Fruit fly (Drosophila melanogaster) whole organism, wandering third instar larva: ENCODE measurements around the gene CG31975.

Experiments
- CrebA ChIP-seq: fragments of 200-800 bp; sonication (Bioruptor generic); optimal IDR thresholded peaks from 2 replicates; lab custom pipeline; 2016; ENCODE audit warnings: missing biosample characterization, mild to moderate bottlenecking, missing genetic modification characterization, borderline replicate concordance
- Dfd ChIP-seq: fragments of >200 bp; optimal IDR thresholded peaks from 2 replicates; lab custom pipeline; 2017; ENCODE audit warnings: missing biosample characterization, missing genetic modification characterization
- Sp1 ChIP-seq: fragments of 200-800 bp; sonication (Bioruptor generic); optimal IDR thresholded peaks from 3 replicates; lab custom pipeline; 2019; ENCODE audit warnings: missing biosample characterization, mild to moderate bottlenecking, missing genetic modification characterization, moderate library complexity
- Vsx2 ChIP-seq: fragments of 200-300, 225-300 bp; sonication (Bioruptor generic); optimal IDR thresholded peaks from 2 replicates; lab custom pipeline; 2018; ENCODE audit warnings: missing biosample characterization, missing genetic modification characterization; ENCODE audit not compliant: partially characterized antibody
- br ChIP-seq: fragments of 200-800 bp; sonication (Bioruptor generic); optimal IDR thresholded peaks from 2 replicates; lab custom pipeline; 2016; ENCODE audit warnings: missing biosample characterization, missing genetic modification characterization
- brk ChIP-seq: fragments of 200-800 bp; sonication (Bioruptor generic); optimal IDR thresholded peaks from 2 replicates; lab custom pipeline; 2016; ENCODE audit warnings: missing biosample characterization, mild to moderate bottlenecking, missing genetic modification characterization
- dmrt93B ChIP-seq: fragments of 200-800 bp; sonication (Bioruptor generic); optimal IDR thresholded peaks from 2 replicates; lab custom pipeline; 2018; ENCODE audit warnings: missing biosample characterization, mild to moderate bottlenecking, missing genetic modification characterization
- dsf ChIP-seq: sonication (Bioruptor generic); optimal IDR thresholded peaks from 2 replicates; lab custom pipeline; 2016; ENCODE audit warnings: missing biosample characterization, missing genetic modification characterization, borderline replicate concordance
- fru ChIP-seq: fragments of 200-800 bp; sonication (Bioruptor generic); optimal IDR thresholded peaks from 3 replicates; lab custom pipeline; 2016; ENCODE audit warnings: missing biosample characterization, mild to moderate bottlenecking, missing genetic modification characterization
- jim ChIP-seq: fragments of 175-275, 200-325 bp; sonication (Bioruptor generic); optimal IDR thresholded peaks from 2 replicates; lab custom pipeline; 2016; ENCODE audit warnings: missing biosample characterization, mild to moderate bottlenecking, missing genetic modification characterization
- lola ChIP-seq: fragments of >200 bp; optimal IDR thresholded peaks from 2 replicates; lab custom pipeline; 2017; ENCODE audit warnings: missing biosample characterization, missing genetic modification characterization
- psq ChIP-seq: fragments of 200-800 bp; sonication (Bioruptor generic); optimal IDR thresholded peaks from 3 replicates; lab custom pipeline; 2017; ENCODE audit warnings: missing biosample characterization, mild to moderate bottlenecking, missing genetic modification characterization, moderate library complexity
- rgr ChIP-seq: fragments of 200-800 bp; sonication (Bioruptor generic); optimal IDR thresholded peaks from 3 replicates; lab custom pipeline; 2016; ENCODE audit warnings: missing biosample characterization, mild to moderate bottlenecking, missing genetic modification characterization

DNA sequence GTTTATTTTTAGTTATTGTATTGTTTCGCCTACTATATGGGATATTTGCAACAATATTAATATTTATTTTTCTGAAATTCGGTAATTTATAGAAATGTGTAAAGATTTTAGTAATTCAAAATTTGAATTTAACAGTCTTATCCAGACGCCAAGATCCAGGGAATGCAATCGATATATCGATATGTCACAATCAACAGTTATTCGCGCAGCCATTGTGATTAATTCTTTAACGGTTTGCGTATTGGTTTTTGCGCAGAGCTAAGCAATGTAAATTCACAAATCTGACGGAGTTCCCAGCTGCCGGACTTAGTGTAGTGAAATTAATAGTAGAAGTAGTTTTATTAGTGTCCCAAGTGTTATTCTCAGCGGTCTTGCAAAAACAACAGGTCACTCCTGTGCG, 26.4 kb downstream of the CG31975 start, which contains the start of gene ND-15:
- TF ChIP-seq fru (GFP tag; lab: Kevin White, UChicago): no peak
- TF ChIP-seq jim (GFP tag; lab: Kevin White, UChicago): no peak
- no peak for TF ChIP-seq br (GFP tag; lab: Kevin White, UChicago)
- TF ChIP-seq dsf (GFP tag; lab: Kevin White, UChicago): no peak
- TF ChIP-seq Dfd: no peak
- no peak for TF ChIP-seq dmrt93B (GFP tag; lab: Kevin White, UChicago)
- TF ChIP-seq CrebA (GFP tag; lab: Kevin White, UChicago): no peak
- TF ChIP-seq Sp1 (GFP tag; lab: Kevin White, UChicago): no peak
- no peak for TF ChIP-seq Vsx2 (GFP tag; lab: Kevin White, UChicago)
- TF ChIP-seq brk: no peak
- no peak for TF ChIP-seq rgr
- TF ChIP-seq psq (GFP tag; lab: Kevin White, UChicago): no peak
- TF ChIP-seq lola (GFP tag; lab: Kevin White, UChicago): no peak
